Worm (Caenorhabditis elegans) whole organism, L2 larva: ENCODE measurements around the gene gadr-2.

Source experiments
- C34F6.9 ChIP-seq: fragments of 150-350 bp; optimal IDR thresholded peaks from 2 replicates; lab custom pipeline; 2014; ENCODE audit warnings: missing biosample characterization, missing genetic modification characterization
- F13H6.1 ChIP-seq: sonication (generic microtip); optimal IDR thresholded peaks from 2 replicates; lab custom pipeline; 2016; ENCODE audit warnings: missing genetic modification characterization, missing compliant biosample characterization
- ZK546.5 ChIP-seq: sonication (generic microtip); optimal IDR thresholded peaks from 2 replicates; lab custom pipeline; 2017; ENCODE audit warnings: missing biosample characterization, missing genetic modification characterization
- aly-2 ChIP-seq: fragments of 150-350 bp; optimal IDR thresholded peaks from 2 replicates; lab custom pipeline; 2014; ENCODE audit warnings: missing biosample characterization, missing genetic modification characterization
- ama-1 ChIP-seq: fragments of 150-350 bp; optimal IDR thresholded peaks from 2 replicates; lab custom pipeline; 2018; ENCODE audit warnings: inconsistent platforms
- blmp-1 ChIP-seq: sonication (generic microtip); optimal IDR thresholded peaks from 2 replicates; lab custom pipeline; 2017; ENCODE audit warnings: missing genetic modification characterization, mild to moderate bottlenecking, missing compliant biosample characterization, antibody characterized with exemption, moderate library complexity; ENCODE audit not compliant: insufficient read depth
- ceh-16 ChIP-seq: fragments of 150-350 bp; optimal IDR thresholded peaks from 2 replicates; lab custom pipeline; 2014; ENCODE audit warnings: missing biosample characterization, missing genetic modification characterization
- crh-2 ChIP-seq: sonication (generic microtip); optimal IDR thresholded peaks from 2 replicates; lab custom pipeline; 2017; ENCODE audit warnings: missing biosample characterization, missing genetic modification characterization
- egl-27 ChIP-seq: sonication (generic microtip); optimal IDR thresholded peaks from 3 replicates; lab custom pipeline; 2017; ENCODE audit warnings: missing biosample characterization, missing genetic modification reagents, missing genetic modification characterization
- elt-1 ChIP-seq: fragments of 150-350 bp; optimal IDR thresholded peaks from 2 replicates; lab custom pipeline; 2014; ENCODE audit warnings: missing biosample characterization, missing genetic modification characterization
- elt-3 ChIP-seq: sonication (generic microtip); optimal IDR thresholded peaks from 2 replicates; lab custom pipeline; 2017; ENCODE audit warnings: missing biosample characterization, missing genetic modification characterization
- fos-1 ChIP-seq: fragments of 150-350 bp; optimal IDR thresholded peaks from 2 replicates; lab custom pipeline; 2014; ENCODE audit warnings: missing biosample characterization, missing genetic modification characterization
- gmeb-1 ChIP-seq: fragments of 150-350 bp; optimal IDR thresholded peaks from 2 replicates; lab custom pipeline; 2014; ENCODE audit warnings: missing biosample characterization, missing genetic modification characterization
- lin-11 ChIP-seq: fragments of 150-350 bp; sonication (generic microtip); optimal IDR thresholded peaks from 2 replicates; lab custom pipeline; 2014; ENCODE audit warnings: missing biosample characterization, missing genetic modification characterization, inconsistent platforms, mixed read lengths
- lin-13 ChIP-seq: fragments of 150-350 bp; optimal IDR thresholded peaks from 2 replicates; lab custom pipeline; 2014; ENCODE audit warnings: missing biosample characterization, missing genetic modification reagents, missing genetic modification characterization
- lin-39 ChIP-seq: fragments of 150-350 bp; optimal IDR thresholded peaks from 2 replicates; lab custom pipeline; 2014; ENCODE audit warnings: missing biosample characterization, missing genetic modification reagents, missing genetic modification characterization
- lsy-2 ChIP-seq, 2 experiments: fragments of 150-350 bp in 1 of 2; sonication (generic microtip) in 1 of 2; optimal IDR thresholded peaks; 2 replicates each; lab custom pipeline; 2014 to 2017; ENCODE audit warnings: missing biosample characterization in 2 of 2, missing genetic modification characterization in 2 of 2
- mab-5 ChIP-seq: fragments of 150-350 bp; optimal IDR thresholded peaks from 2 replicates; lab custom pipeline; 2014; ENCODE audit warnings: missing biosample characterization, missing genetic modification characterization
- mdl-1 ChIP-seq, 2 experiments: fragments of 150-350 bp in 1 of 2; sonication (generic microtip) in 1 of 2; optimal IDR thresholded peaks; 2 replicates each; lab custom pipeline; 2017; ENCODE audit warnings: missing biosample characterization in 2 of 2, missing genetic modification characterization in 2 of 2
- nhr-10 ChIP-seq: sonication (generic microtip); optimal IDR thresholded peaks from 2 replicates; lab custom pipeline; 2017; ENCODE audit warnings: missing biosample characterization, missing genetic modification characterization
- nhr-11 ChIP-seq: fragments of 150-350 bp; optimal IDR thresholded peaks from 2 replicates; lab custom pipeline; 2014; ENCODE audit warnings: missing biosample characterization, missing genetic modification characterization
- nhr-12 ChIP-seq: fragments of 150-350 bp; optimal IDR thresholded peaks from 2 replicates; lab custom pipeline; 2014; ENCODE audit warnings: missing biosample characterization, missing genetic modification characterization
- nhr-129 ChIP-seq: fragments of 150-350 bp; optimal IDR thresholded peaks from 2 replicates; lab custom pipeline; 2014; ENCODE audit warnings: missing biosample characterization, missing genetic modification characterization
- nhr-21 ChIP-seq: fragments of 150-350 bp; optimal IDR thresholded peaks from 2 replicates; lab custom pipeline; 2014; ENCODE audit warnings: missing biosample characterization, missing genetic modification characterization
- nhr-23 ChIP-seq: fragments of 150-350 bp; optimal IDR thresholded peaks from 2 replicates; lab custom pipeline; 2014; ENCODE audit warnings: missing biosample characterization, missing genetic modification reagents, missing genetic modification characterization
- nhr-237 ChIP-seq: fragments of 150-350 bp; optimal IDR thresholded peaks from 2 replicates; lab custom pipeline; 2014; ENCODE audit warnings: missing biosample characterization, missing genetic modification characterization
- nhr-25 ChIP-seq: fragments of 150-350 bp; sonication (generic microtip); optimal IDR thresholded peaks from 3 replicates; lab custom pipeline; 2014; ENCODE audit warnings: missing biosample characterization, missing genetic modification characterization
- peb-1 ChIP-seq: fragments of 150-350 bp; optimal IDR thresholded peaks from 2 replicates; lab custom pipeline; 2014; ENCODE audit warnings: missing biosample characterization, missing genetic modification characterization
- sem-4 ChIP-seq: fragments of 150-350 bp; optimal IDR thresholded peaks from 2 replicates; lab custom pipeline; 2014; ENCODE audit warnings: missing biosample characterization, missing genetic modification reagents, missing genetic modification characterization
- skn-1 ChIP-seq: sonication (generic microtip); optimal IDR thresholded peaks from 2 replicates; lab custom pipeline; 2017; ENCODE audit warnings: missing biosample characterization, missing genetic modification characterization
- sma-3 ChIP-seq: sonication (generic microtip); optimal IDR thresholded peaks from 2 replicates; lab custom pipeline; 2016; ENCODE audit warnings: missing genetic modification reagents, missing genetic modification characterization, missing compliant biosample characterization
- sma-9 ChIP-seq, 2 experiments: fragments of 150-350 bp in 1 of 2; sonication (generic microtip) in 1 of 2; optimal IDR thresholded peaks; 2 replicates each; lab custom pipeline; 2014 to 2016; ENCODE audit warnings: missing genetic modification characterization in 2 of 2, mild to moderate bottlenecking in 1 of 2, missing biosample characterization in 1 of 2, missing compliant biosample characterization in 1 of 2, missing genetic modification reagents in 1 of 2, moderate library complexity in 1 of 2
- snpc-4 ChIP-seq: fragments of 150-350 bp; optimal IDR thresholded peaks from 2 replicates; lab custom pipeline; 2014; ENCODE audit warnings: missing biosample characterization, missing genetic modification characterization
- unc-39 ChIP-seq: fragments of 150-350 bp; optimal IDR thresholded peaks from 2 replicates; lab custom pipeline; 2014; ENCODE audit warnings: missing biosample characterization, missing genetic modification characterization
- unc-55 ChIP-seq: fragments of 150-350 bp; sonication (generic microtip); optimal IDR thresholded peaks from 3 replicates; lab custom pipeline; 2014; ENCODE audit warnings: missing biosample characterization, missing genetic modification reagents, missing genetic modification characterization
- unc-62 ChIP-seq: fragments of 150-350 bp; optimal IDR thresholded peaks from 2 replicates; lab custom pipeline; 2014; ENCODE audit warnings: missing biosample characterization, missing genetic modification reagents, missing genetic modification characterization
- zag-1 ChIP-seq: fragments of 150-350 bp; optimal IDR thresholded peaks from 2 replicates; lab custom pipeline; 2014; ENCODE audit warnings: missing biosample characterization, missing genetic modification characterization
- ztf-1 ChIP-seq: fragments of 200-800 bp; sonication (Bioruptor generic); conservative IDR thresholded peaks from 2 replicates; pipeline ENCODE4 v1.3.6; 2022; ENCODE audit warnings: missing genetic modification characterization, missing compliant biosample characterization
- ztf-4 ChIP-seq: fragments of 150-350 bp; optimal IDR thresholded peaks from 2 replicates; lab custom pipeline; 2014; ENCODE audit warnings: missing biosample characterization, missing genetic modification characterization

Gene gadr-2

DNA sequence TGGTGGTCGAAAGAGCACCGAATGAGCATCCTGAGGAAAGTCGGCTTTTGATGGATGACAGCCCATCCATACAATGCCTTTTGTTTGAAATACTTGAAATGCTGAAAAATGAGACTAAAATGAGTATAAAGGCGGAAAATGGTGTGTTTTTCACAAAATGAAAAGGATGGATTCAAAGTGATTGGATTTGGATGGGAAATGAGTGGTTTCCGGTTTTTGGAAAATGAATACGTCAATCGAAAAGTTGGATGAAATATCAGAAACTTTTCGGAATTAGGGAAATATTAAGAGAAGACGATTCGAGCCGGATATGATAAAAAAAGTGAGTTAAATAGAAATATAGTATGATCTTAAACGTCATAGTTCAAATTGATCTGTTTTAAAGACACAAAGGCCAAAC, 17.5 kb downstream of the gadr-2 start, which contains the start of gene F38E11.6:
F38E11.6 (minus strand) TSS at position 101 of the 400 bp plus-strand sequence.
- TF ChIP-seq F13H6.1 (tag; lab: Kevin White, UChicago), result no peak
- TF ChIP-seq sem-4 (tag; lab: Kevin White, UChicago), result no peak
- no peak for TF ChIP-seq snpc-4 (tag; lab: Kevin White, UChicago)
- no peak for TF ChIP-seq crh-2 (tag; lab: Kevin White, UChicago)
- no peak for TF ChIP-seq peb-1
- TF ChIP-seq ama-1 (lab: Kevin White, UChicago), result no peak
- no peak for TF ChIP-seq elt-3
- TF ChIP-seq blmp-1 (tag; lab: Kevin White, UChicago), result no peak
- no peak for TF ChIP-seq lin-13 (GFP tag; lab: Kevin White, UChicago)
- no peak for TF ChIP-seq sma-9 (GFP tag; optimal IDR thresholded peaks at IDR 0.05; lab: Kevin White, UChicago)
- TF ChIP-seq sma-9 (tag; optimal IDR thresholded peaks at IDR 0.05; lab: Kevin White, UChicago), result no peak
- TF ChIP-seq gmeb-1, result no peak
- no peak for TF ChIP-seq egl-27
- no peak for TF ChIP-seq zag-1 (tag; lab: Kevin White, UChicago)
- TF ChIP-seq lsy-2 (tag; optimal IDR thresholded peaks at IDR 0.05; lab: Kevin White, UChicago), result no peak
- no peak for TF ChIP-seq ceh-16
- TF ChIP-seq mab-5 (tag; lab: Kevin White, UChicago), result no peak
- TF ChIP-seq aly-2 (tag; lab: Kevin White, UChicago), result no peak
- TF ChIP-seq unc-39 (tag; lab: Kevin White, UChicago), result no peak
- TF ChIP-seq, all 48 proteins: peak for 0

DNA sequence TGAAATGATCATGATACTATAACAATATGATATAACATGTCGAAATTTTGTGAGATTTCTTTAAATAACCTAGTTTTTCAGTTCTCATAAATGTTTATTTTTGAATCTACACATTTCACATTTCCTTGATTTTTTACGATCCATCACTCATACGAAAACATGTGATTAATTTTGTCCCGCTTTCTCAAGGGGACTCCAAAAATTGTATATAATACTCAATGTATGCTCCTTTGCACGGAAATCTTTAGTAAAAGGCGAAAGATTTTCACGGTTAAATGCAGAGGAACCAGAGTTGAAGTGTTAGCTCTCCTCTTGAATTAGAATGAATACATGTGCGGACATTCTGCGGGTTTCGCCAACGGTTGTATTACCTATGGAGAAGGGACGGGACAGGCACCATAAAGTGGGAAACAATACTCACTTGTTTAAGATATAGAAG, 20.6 kb downstream of the gadr-2 start:
- TF ChIP-seq nhr-21 (tag; lab: Kevin White, UChicago) (no peak), ZK546.5 (no peak), sma-9 (GFP tag; optimal IDR thresholded peaks at IDR 0.05; lab: Kevin White, UChicago) (no peak), sma-9 (tag; optimal IDR thresholded peaks at IDR 0.05; lab: Kevin White, UChicago) (no peak), crh-2 (tag; lab: Kevin White, UChicago) (no peak), ztf-4 (tag; lab: Kevin White, UChicago) (no peak), lin-11 (no peak), ama-1 (lab: Kevin White, UChicago) (peak; percentile 20), mdl-1 (tag; optimal IDR thresholded peaks at IDR 0.05; lab: Kevin White, UChicago) (no peak), snpc-4 (tag; lab: Kevin White, UChicago) (peak; percentile 78), unc-39 (tag; lab: Kevin White, UChicago) (no peak), lin-13 (GFP tag; lab: Kevin White, UChicago) (no peak), unc-62 (GFP tag; lab: Kevin White, UChicago) (no peak), sem-4 (tag; lab: Kevin White, UChicago) (no peak), nhr-10 (tag; lab: Kevin White, UChicago) (no peak), C34F6.9 (no peak), skn-1 (tag; lab: Kevin White, UChicago) (no peak)

DNA sequence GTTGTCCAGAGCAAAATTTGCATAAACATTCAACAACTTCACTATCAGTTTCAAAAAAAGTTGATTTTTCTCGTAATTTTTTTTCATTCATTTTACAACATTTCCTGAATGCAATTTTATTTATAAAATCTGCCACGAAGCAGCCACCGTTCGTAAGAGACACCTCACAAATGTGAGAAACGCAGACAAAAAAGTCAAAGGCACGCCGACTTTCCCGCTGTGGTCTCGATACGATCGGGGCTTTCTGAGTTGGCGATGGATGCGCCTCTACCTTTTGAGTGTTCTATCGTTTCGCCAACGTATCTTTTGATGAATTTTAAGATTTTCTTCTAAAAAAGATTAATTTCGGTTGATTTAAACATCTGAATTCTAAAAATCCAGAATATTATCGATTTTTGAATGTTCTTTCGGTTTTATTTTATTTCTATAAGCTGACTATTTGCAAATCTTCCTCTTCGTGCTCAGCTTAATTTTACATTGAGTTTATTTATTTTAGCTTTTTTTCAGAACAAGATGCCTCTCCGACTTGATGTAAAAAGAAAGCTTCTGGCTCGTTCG, 25.6 kb downstream of the gadr-2 start, which contains the start of gene copb-2:
copb-2 (plus strand) TSS at position 508 of the 558 bp plus-strand sequence.
- TF ChIP-seq nhr-25 (tag; lab: Kevin White, UChicago), result peak; percentile 36
- TF ChIP-seq sma-3 (GFP tag; lab: Kevin White, UChicago), result peak; percentile 20
- peak; percentile 55 for TF ChIP-seq lin-11
- no peak for TF ChIP-seq lin-39 (tag; lab: Kevin White, UChicago)
- no peak for TF ChIP-seq nhr-10 (tag; lab: Kevin White, UChicago)
- peak; percentile 85 for TF ChIP-seq unc-55 (GFP tag; lab: Kevin White, UChicago)
- TF ChIP-seq aly-2 (tag; lab: Kevin White, UChicago), result no peak
- peak; percentile 79 for TF ChIP-seq C34F6.9
- no peak for TF ChIP-seq nhr-237 (tag; lab: Kevin White, UChicago)
- peak; percentile 4 for TF ChIP-seq sem-4 (tag; lab: Kevin White, UChicago)
- TF ChIP-seq nhr-12 (tag; lab: Kevin White, UChicago), result no peak
- peak; percentile 68 for TF ChIP-seq lin-13 (GFP tag; lab: Kevin White, UChicago)
- TF ChIP-seq ztf-1 (GFP tag; lab: Robert Waterston, UW), result no peak
- TF ChIP-seq egl-27, result no peak
- no peak for TF ChIP-seq ZK546.5
- no peak for TF ChIP-seq nhr-23 (tag; lab: Kevin White, UChicago)
- TF ChIP-seq ama-1 (lab: Kevin White, UChicago), result peak; percentile 12
- TF ChIP-seq sma-9 (GFP tag; optimal IDR thresholded peaks at IDR 0.05; lab: Kevin White, UChicago), result peak; percentile 36
- no peak for TF ChIP-seq sma-9 (tag; optimal IDR thresholded peaks at IDR 0.05; lab: Kevin White, UChicago)
- peak; percentile 71 for TF ChIP-seq gmeb-1
- TF ChIP-seq fos-1, result peak; percentile 20
- no peak for TF ChIP-seq elt-1 (tag; lab: Kevin White, UChicago)
- TF ChIP-seq unc-62 (GFP tag; lab: Kevin White, UChicago), result no peak
- TF ChIP-seq lsy-2 (tag; optimal IDR thresholded peaks at IDR 0.05; lab: Kevin White, UChicago), result peak; percentile 17 to 84
- TF ChIP-seq snpc-4 (tag; lab: Kevin White, UChicago), result peak; percentile 67
- TF ChIP-seq nhr-129 (tag; lab: Kevin White, UChicago), result peak; percentile 28
- TF ChIP-seq crh-2 (tag; lab: Kevin White, UChicago), result peak; percentile 93
- TF ChIP-seq nhr-11, result no peak
- TF ChIP-seq, all 48 proteins: peak for 15
